Fruit fly (Drosophila melanogaster): ENCODE results near the gene Ir7f.
A peak's percentile ranks its signal among the peaks of the same experiment; 100 is the strongest.

Gene Ir7f

DNA sequence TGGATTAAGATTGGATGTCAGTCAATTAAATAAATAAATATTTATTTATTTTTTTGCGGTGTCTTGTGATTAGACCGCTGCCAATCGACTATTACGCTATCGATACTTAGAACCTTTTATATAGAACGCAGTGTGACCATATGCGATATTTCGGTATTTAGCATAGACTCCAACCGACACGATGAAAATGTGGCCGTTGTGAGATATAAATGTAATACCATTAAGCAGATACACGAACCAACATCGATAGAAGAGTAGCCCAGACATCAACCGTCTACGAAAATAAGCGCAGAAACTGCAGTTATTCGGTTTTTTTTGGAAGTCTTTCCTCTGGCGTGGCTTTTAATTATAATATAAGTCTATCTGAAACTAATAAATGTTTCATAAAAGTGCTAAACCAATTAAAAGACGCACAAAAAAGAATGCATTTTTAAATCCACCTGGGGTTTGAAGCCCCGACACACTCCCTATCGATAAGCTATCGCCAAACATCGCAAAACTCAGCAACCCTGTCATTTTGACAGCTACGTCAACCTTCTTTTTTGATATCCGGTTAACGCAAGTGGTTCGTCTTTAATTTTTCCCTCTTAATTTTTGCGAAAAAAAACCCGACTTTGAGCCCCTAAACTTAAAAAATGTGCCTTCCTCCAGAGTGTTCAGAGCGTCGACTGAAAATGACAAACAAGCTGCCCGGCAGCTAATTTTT, 49.5 kb upstream of the Ir7f start, which contains the start of the genes Dhdds and RpS14a (continued):
- TF ChIP-seq CG3407 (GFP tag; optimal IDR thresholded peaks at IDR 0.05) (peak; percentile 64), CG13624 (GFP tag; optimal IDR thresholded peaks at IDR 0.05) (peak; percentile 50), gce (GFP tag; IDR thresholded peaks at IDR 0.05) (no peak), CG6813 (GFP tag; optimal IDR thresholded peaks at IDR 0.05) (peak; percentile 41), CG7839 (tag; optimal IDR thresholded peaks at IDR 0.05) (peak; percentile 40), CG17186 (GFP tag; optimal IDR thresholded peaks at IDR 0.05) (peak; percentile 61), tup (GFP tag; optimal IDR thresholded peaks at IDR 0.05) (peak; percentile 27), toy (GFP tag; IDR thresholded peaks at IDR 0.05) (no peak), Antp (GFP tag; optimal IDR thresholded peaks at IDR 0.05) (no peak), pho (GFP tag; optimal IDR thresholded peaks at IDR 0.05) (peak; percentile 35), nerfin-2 (GFP tag; IDR thresholded peaks at IDR 0.05; ENCODE audit: partially characterized antibody) (peak; percentile 24; the same call in 1 of the 2 replicates), zen2 (GFP tag; IDR thresholded peaks at IDR 0.05; ENCODE audit: partially characterized antibody) (peak; percentile 72; the same call in 2 of the 3 replicates), so (GFP tag; IDR thresholded peaks at IDR 0.05) (no peak), CG8281 (tag; optimal IDR thresholded peaks at IDR 0.05) (no peak), nerfin-1 (tag; optimal IDR thresholded peaks at IDR 0.05) (peak; percentile 44), CHES-1-like (GFP tag; optimal IDR thresholded peaks at IDR 0.05) (peak; percentile 72), Opbp (GFP tag; IDR thresholded peaks at IDR 0.05; ENCODE audit: partially characterized antibody) (peak; percentile 68), Drgx (GFP tag; IDR thresholded peaks at IDR 0.05) (no peak), Ada2b (GFP tag; IDR thresholded peaks at IDR 0.05) (no peak), CG8089 (GFP tag; optimal IDR thresholded peaks at IDR 0.05) (peak; percentile 11), CG12391 (tag; optimal IDR thresholded peaks at IDR 0.05) (peak; percentile 63), nmo (GFP tag; optimal IDR thresholded peaks at IDR 0.05) (peak; percentile 84), CG2120 (GFP tag; optimal IDR thresholded peaks at IDR 0.05) (peak; percentile 25), vvl (GFP tag; IDR thresholded peaks at IDR 0.05) (peak; percentile 17; the same call in 1 of the 2 replicates), CG4424 (GFP tag; optimal IDR thresholded peaks at IDR 0.05) (peak; percentile 77), Camta (GFP tag; optimal IDR thresholded peaks at IDR 0.05) (peak; percentile 59), CG8924 (tag; optimal IDR thresholded peaks at IDR 0.05) (peak; percentile 49), Jarid2 (GFP tag; optimal IDR thresholded peaks at IDR 0.05) (peak; percentile 30), CG17385 (GFP tag; optimal IDR thresholded peaks at IDR 0.05) (peak; percentile 67), CG15696 (tag; optimal IDR thresholded peaks at IDR 0.05) (peak; percentile 22), CG11504 (tag; optimal IDR thresholded peaks at IDR 0.05) (no peak), CG18619 (GFP tag; optimal IDR thresholded peaks at IDR 0.05) (peak; percentile 73), Asciz (GFP tag; optimal IDR thresholded peaks at IDR 0.05) (peak; percentile 43), CG7372 (GFP tag; IDR thresholded peaks at IDR 0.05) (no peak), CG32767 (GFP tag; IDR thresholded peaks at IDR 0.05) (no peak), CG11695 (GFP tag; IDR thresholded peaks at IDR 0.05) (0 out of 3 replicates have a peak, but pooled peaks have one; percentile 17), CG12219 (GFP tag; optimal IDR thresholded peaks at IDR 0.05) (peak; percentile 28), Hand (GFP tag; optimal IDR thresholded peaks at IDR 0.05) (no peak), mld (GFP tag; IDR thresholded peaks at IDR 0.05; ENCODE audit: partially characterized antibody) (no peak), seq (GFP tag; IDR thresholded peaks at IDR 0.05) (peak; percentile 9; the same call in 1 of the 2 replicates), CG15011 (GFP tag; optimal IDR thresholded peaks at IDR 0.05) (peak; percentile 49), dm (GFP tag; optimal IDR thresholded peaks at IDR 0.05) (peak; percentile 60), Xrp1 (GFP tag; IDR thresholded peaks at IDR 0.05) (no peak), chinmo (GFP tag; IDR thresholded peaks at IDR 0.05; ENCODE audit: partially characterized antibody) (no peak), CG10209 (GFP tag; optimal IDR thresholded peaks at IDR 0.05) (peak; percentile 70), CG10274 (GFP tag; optimal IDR thresholded peaks at IDR 0.05) (peak; percentile 33), Mrtf (GFP tag; IDR thresholded peaks at IDR 0.05) (no peak), hbn (GFP tag; IDR thresholded peaks at IDR 0.05; ENCODE audit: partially characterized antibody) (peak; percentile 65; the same call in 1 of the 2 replicates)
